Worm (Caenorhabditis elegans): ENCODE data around the gene F46B3.7.

Gene F46B3.7

ce11 chrV:20618632-20619031 lies at the start of gene F46B3.7:
Gene F46B3.7, minus strand, starts transcription at chrV:20618732.
- no peak for TF ChIP-seq unc-62 (GFP tag; optimal IDR thresholded peaks at IDR 0.05)

DNA sequence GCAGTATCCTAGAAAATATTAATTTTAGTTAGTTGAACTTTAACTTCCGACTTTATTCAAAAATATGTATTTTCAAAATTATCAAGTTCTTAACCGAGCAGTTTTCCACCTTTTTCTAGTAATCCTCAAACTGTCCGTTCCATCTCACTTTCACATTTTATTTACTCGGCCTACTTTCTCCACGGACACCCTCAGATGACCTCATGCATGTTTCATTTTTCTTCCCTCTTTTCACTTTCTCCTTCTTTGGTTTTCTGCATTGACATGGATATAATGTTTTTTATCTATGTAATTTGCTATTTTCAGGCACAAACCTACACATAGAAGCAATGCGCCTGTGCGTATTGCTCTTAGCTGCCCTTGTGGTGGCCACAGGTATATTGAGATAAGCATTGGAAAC lies 48.4 kb upstream of the F46B3.7 start, which contains the start of gene mlt-11:
TSS of gene mlt-11 (plus strand) at position 301 of the 400 bp plus-strand sequence.
- no peak for TF ChIP-seq unc-62 (GFP tag; optimal IDR thresholded peaks at IDR 0.05)

- TF ChIP-seq unc-62 (GFP tag; optimal IDR thresholded peaks at IDR 0.05), result no peak
These were observed 46.4 kb upstream of the F46B3.7 start for ce11 chrV:20664930-20665329.

ce11 chrV:20663736-20664135 lies 45.2 kb upstream of the F46B3.7 start:
- no peak for TF ChIP-seq unc-62 (GFP tag; optimal IDR thresholded peaks at IDR 0.05)

- TF ChIP-seq unc-62 (GFP tag; optimal IDR thresholded peaks at IDR 0.05), result no peak
These were observed 43.9 kb upstream of the F46B3.7 start for ce11 chrV:20662474-20662873.

DNA sequence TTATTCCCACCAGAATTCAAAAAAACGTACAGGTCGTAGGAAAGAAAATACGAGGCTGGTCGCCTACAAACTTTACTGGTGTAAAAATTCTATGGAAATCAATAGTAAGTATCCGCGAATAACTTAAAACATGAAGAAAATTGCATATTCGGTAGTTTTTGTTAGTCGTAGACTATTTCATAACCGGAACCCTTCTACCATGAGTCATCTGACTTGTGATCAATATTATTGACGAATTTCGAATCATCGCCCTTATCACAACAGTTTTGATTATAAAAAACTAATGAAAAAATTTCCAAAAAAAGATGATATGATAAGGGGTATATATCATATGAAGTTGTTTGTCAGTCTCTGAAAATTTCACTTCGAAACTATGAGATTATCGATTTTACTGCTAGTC lies 41.5 kb upstream of the F46B3.7 start, which contains the start of gene W01F3.2:
TSS of gene W01F3.2 (plus strand) at position 301 of the 400 bp plus-strand sequence.
- TF ChIP-seq unc-62 (GFP tag; optimal IDR thresholded peaks at IDR 0.05), result no peak

- TF ChIP-seq unc-62 (GFP tag; optimal IDR thresholded peaks at IDR 0.05), result no peak
These were observed 38.1 kb upstream of the F46B3.7 start for ce11 chrV:20656626-20657025.

DNA sequence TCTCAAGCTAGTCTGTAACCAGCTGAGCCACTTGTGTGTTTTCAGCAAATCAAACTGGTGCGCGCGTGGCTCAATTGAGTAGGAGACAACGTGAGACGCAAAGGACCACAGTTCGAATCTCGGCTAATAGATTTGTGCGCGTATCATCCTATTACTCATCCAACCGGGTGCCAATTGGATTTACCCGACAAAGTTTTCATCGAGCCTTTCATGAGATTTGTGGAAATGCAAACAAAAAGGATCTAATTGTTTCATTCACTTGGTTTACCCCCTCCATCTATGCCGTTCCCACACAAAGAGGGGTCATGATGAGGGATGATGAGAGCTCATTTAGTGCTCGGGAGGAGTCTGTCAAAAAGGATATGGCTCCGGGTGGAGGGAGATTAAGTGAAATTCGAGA lies 36.6 kb upstream of the F46B3.7 start:
- TF ChIP-seq unc-62 (GFP tag; optimal IDR thresholded peaks at IDR 0.05), result no peak

ce11 chrV:20654350-20654749 lies 35.8 kb upstream of the F46B3.7 start, which contains the start of gene mnr-1:
Gene mnr-1, plus strand, starts transcription at chrV:20654650.
- no peak for TF ChIP-seq unc-62 (GFP tag; optimal IDR thresholded peaks at IDR 0.05)

- TF ChIP-seq unc-62 (GFP tag; optimal IDR thresholded peaks at IDR 0.05), result no peak
These were observed 33.4 kb upstream of the F46B3.7 start for ce11 chrV:20651923-20652322.

ce11 chrV:20648868-20649267 lies 30.3 kb upstream of the F46B3.7 start:
- no peak for TF ChIP-seq unc-62 (GFP tag; optimal IDR thresholded peaks at IDR 0.05)

DNA sequence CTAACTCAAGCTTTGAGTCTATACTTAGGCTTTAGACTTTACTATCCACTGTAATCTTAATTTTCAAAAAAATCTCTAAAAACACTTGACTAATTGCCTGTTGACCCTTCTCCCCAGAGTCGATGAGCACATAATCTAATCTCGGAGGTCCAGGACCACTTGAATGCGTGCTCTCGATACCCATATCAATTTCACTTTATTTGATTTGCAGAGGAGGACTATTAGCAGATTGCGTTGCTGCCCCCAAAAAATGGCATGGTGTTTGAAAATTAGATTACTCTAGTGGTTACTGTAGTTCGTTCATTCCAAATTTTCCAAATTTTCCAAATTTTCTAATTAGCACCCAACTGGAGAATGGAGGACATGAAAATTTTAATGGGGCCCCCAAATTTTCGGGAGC lies 26.9 kb upstream of the F46B3.7 start:
- TF ChIP-seq unc-62 (GFP tag; optimal IDR thresholded peaks at IDR 0.05), result no peak

DNA sequence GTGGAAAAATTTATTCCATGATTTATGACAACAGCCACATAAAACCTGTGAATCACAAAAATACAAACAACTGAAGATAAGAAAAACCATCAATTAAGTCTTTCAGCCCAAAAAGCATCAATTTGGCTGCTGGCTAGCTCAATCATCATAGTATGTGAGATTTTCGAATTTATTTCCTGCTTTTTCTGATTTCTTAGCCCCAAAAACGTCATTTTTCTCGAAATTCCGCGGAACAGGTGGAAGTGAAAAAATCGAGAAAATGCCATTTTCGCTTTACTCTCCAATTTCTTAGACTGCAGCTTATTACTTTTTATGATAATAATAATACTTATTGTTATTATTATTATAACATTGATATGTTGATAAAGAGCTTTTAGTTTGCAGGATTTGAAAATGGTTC lies 23.4 kb upstream of the F46B3.7 start, which contains the start of gene srxa-15:
TSS of gene srxa-15 (plus strand) at position 301 of the 400 bp plus-strand sequence.
- no peak for TF ChIP-seq unc-62 (GFP tag; optimal IDR thresholded peaks at IDR 0.05)

ce11 chrV:20639294-20639693 lies 20.8 kb upstream of the F46B3.7 start, which contains the start of gene srxa-14:
Gene srxa-14, plus strand, starts transcription at chrV:20639594.
- TF ChIP-seq unc-62 (GFP tag; optimal IDR thresholded peaks at IDR 0.05), result no peak

- no peak for TF ChIP-seq unc-62 (GFP tag; optimal IDR thresholded peaks at IDR 0.05)
These were observed 19.8 kb upstream of the F46B3.7 start, which contains the start of gene Y44A6B.3 for ce11 chrV:20638344-20638743. Gene Y44A6B.3, minus strand, starts transcription at chrV:20638444.

- no peak for TF ChIP-seq unc-62 (GFP tag; optimal IDR thresholded peaks at IDR 0.05)
These were observed 18.3 kb upstream of the F46B3.7 start, which contains the start of gene ttr-13 for ce11 chrV:20636855-20637254. Gene ttr-13, minus strand, starts transcription at chrV:20636955.

DNA sequence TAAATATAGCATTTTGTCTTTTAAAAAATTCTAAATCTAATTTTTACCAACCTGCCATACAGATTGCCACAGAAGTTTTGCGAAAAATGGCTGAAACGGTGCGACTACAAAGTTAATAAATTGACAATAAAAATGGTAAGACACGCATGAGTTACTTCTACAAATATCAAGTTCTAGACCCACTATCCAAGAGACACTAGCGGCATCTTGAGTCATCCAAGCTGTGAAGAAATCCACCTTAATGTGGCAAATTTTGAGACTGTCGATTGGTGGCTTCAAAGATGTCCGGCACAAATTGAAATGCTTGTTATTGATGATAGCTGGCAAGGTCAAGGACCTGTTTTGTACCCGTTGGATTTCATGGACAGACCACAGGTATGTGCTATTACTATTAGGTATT lies 15.8 kb upstream of the F46B3.7 start, which contains the start of gene F46B3.16:
TSS of gene F46B3.16 (plus strand) at position 301 of the 400 bp plus-strand sequence.
- TF ChIP-seq unc-62 (GFP tag; optimal IDR thresholded peaks at IDR 0.05), result no peak

DNA sequence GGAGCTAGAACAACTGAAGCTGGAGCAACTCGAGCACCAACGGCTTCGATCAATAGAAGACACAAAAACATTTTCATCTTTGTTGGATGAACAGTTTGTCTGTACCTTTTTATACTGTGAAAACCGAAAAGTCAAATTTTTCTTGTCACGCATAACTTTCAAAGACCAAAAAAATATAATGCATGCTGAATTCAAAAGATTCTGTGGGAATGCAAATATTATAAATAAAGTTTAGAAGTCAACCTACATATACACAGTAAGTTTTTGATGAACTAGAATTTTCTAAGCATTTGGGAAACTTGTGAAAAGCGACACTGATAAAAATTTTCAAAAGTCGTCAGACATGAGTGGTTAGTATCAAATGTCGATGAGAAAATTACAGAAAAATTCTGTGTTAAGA lies 15.1 kb upstream of the F46B3.7 start, which contains the start of gene F46B3.15:
TSS of gene F46B3.15 (minus strand) at position 101 of the 400 bp plus-strand sequence.
- no peak for TF ChIP-seq unc-62 (GFP tag; optimal IDR thresholded peaks at IDR 0.05)

Measured in whole organism, dauer.